Fruit fly (Drosophila melanogaster) whole organism, embryonic: ENCODE results near the gene GCS2beta.
A peak's percentile ranks its signal among the peaks of the same experiment; 100 is the strongest.

ENCODE experiments used
- Atf-2 ChIP-seq: fragments of 200-800 bp; sonication (Bioruptor generic); optimal IDR thresholded peaks from 2 replicates; lab custom pipeline; 2016; ENCODE audit warnings: missing biosample characterization, missing genetic modification characterization
- BtbVII ChIP-seq: fragments of 200-800 bp; sonication (Bioruptor generic); optimal IDR thresholded peaks from 3 replicates; lab custom pipeline; 2017; ENCODE audit warnings: missing biosample characterization, mild to moderate bottlenecking, missing genetic modification characterization
- CG11093 ChIP-seq: fragments of 200-800 bp; sonication (Bioruptor generic); IDR thresholded peaks from 3 replicates; pipeline ENCODE4 v1.3.6; 2022; ENCODE audit warnings: missing biosample characterization, missing genetic modification characterization
- CG11504 ChIP-seq: fragments of 200-800 bp; sonication (Bioruptor generic); optimal IDR thresholded peaks from 3 replicates; lab custom pipeline; 2019; ENCODE audit warnings: missing biosample characterization, mild to moderate bottlenecking, missing genetic modification characterization, moderate library complexity
- CG12155 ChIP-seq: fragments of 200-800 bp; sonication (Bioruptor generic); optimal IDR thresholded peaks from 3 replicates; lab custom pipeline; 2016; ENCODE audit warnings: missing biosample characterization, missing genetic modification characterization
- CG12219 ChIP-seq: fragments of 200-800 bp; sonication (Bioruptor generic); optimal IDR thresholded peaks from 3 replicates; lab custom pipeline; 2018; ENCODE audit warnings: missing biosample characterization, mild to moderate bottlenecking, missing genetic modification characterization
- CG12769 ChIP-seq: fragments of 200-800 bp; sonication (Bioruptor generic); optimal IDR thresholded peaks from 2 replicates; lab custom pipeline; 2019; ENCODE audit warnings: missing biosample characterization, mild to moderate bottlenecking, missing genetic modification characterization, moderate library complexity
- CG13123 ChIP-seq: fragments of 200-800 bp; sonication (Bioruptor generic); optimal IDR thresholded peaks from 2 replicates; lab custom pipeline; 2016; ENCODE audit warnings: missing biosample characterization, missing genetic modification characterization
- CG13624 ChIP-seq: fragments of 200-800 bp; sonication (Bioruptor generic); optimal IDR thresholded peaks from 2 replicates; lab custom pipeline; 2016; ENCODE audit warnings: missing biosample characterization, missing genetic modification characterization
- CG14014 ChIP-seq: fragments of 200-800 bp; sonication (Bioruptor generic); IDR thresholded peaks from 2 replicates; pipeline ENCODE4 v1.3.6; 2022; ENCODE audit warnings: missing biosample characterization, missing genetic modification characterization
- CG15601 ChIP-seq: fragments of 200-800 bp; sonication (Bioruptor generic); optimal IDR thresholded peaks from 3 replicates; lab custom pipeline; 2019; ENCODE audit warnings: missing biosample characterization, mild to moderate bottlenecking, missing genetic modification characterization, moderate library complexity
- CG17568 ChIP-seq: fragments of 200-800 bp; sonication (Bioruptor generic); optimal IDR thresholded peaks from 2 replicates; lab custom pipeline; 2018; ENCODE audit warnings: missing biosample characterization, mild to moderate bottlenecking, missing genetic modification characterization, moderate library complexity
- CG2712 ChIP-seq: fragments of 200-800 bp; optimal IDR thresholded peaks from 3 replicates; lab custom pipeline; 2019; ENCODE audit warnings: missing biosample characterization, mild to moderate bottlenecking, missing genetic modification characterization, moderate library complexity
- CG3847 ChIP-seq: fragments of 200-800 bp; sonication (Bioruptor generic); IDR thresholded peaks from 2 replicates; pipeline ENCODE4 v1.3.6; 2022; ENCODE audit warnings: missing biosample characterization, missing genetic modification characterization
- CG43689 ChIP-seq: fragments of 200-800 bp; sonication (Bioruptor generic); IDR thresholded peaks from 2 replicates; pipeline ENCODE4 v1.3.6; 2022; ENCODE audit warnings: missing biosample characterization, missing genetic modification characterization
- CG7556 ChIP-seq: fragments of 200-800 bp; sonication (Bioruptor generic); optimal IDR thresholded peaks from 2 replicates; lab custom pipeline; 2017; ENCODE audit warnings: missing biosample characterization, mild to moderate bottlenecking, missing genetic modification characterization
- CG8944 ChIP-seq: fragments of 200-800 bp; sonication (Bioruptor generic); optimal IDR thresholded peaks from 3 replicates; lab custom pipeline; 2016; ENCODE audit warnings: missing biosample characterization, missing genetic modification characterization
- CG9797 ChIP-seq: fragments of 200-800 bp; sonication (Bioruptor generic); optimal IDR thresholded peaks from 3 replicates; lab custom pipeline; 2018; ENCODE audit warnings: missing biosample characterization, mild to moderate bottlenecking, missing genetic modification characterization
- CG9817 ChIP-seq: fragments of 200-800 bp; sonication (Bioruptor generic); optimal IDR thresholded peaks from 2 replicates; lab custom pipeline; 2018; ENCODE audit warnings: missing biosample characterization, mild to moderate bottlenecking, missing genetic modification characterization, moderate library complexity
- D ChIP-seq, 2 experiments: fragments of 200-800 bp in 1 of 2; fragments of >200 bp in 1 of 2; sonication (Bioruptor generic) in 1 of 2; optimal IDR thresholded peaks; 2 replicates in 1 of 2; 3 replicates in 1 of 2; lab custom pipeline; 2017; ENCODE audit warnings: mild to moderate bottlenecking in 1 of 2, missing biosample characterization in 1 of 2, missing genetic modification characterization in 1 of 2, missing genetic modification reagents in 1 of 2
- D19A ChIP-seq: fragments of 200-800 bp; optimal IDR thresholded peaks from 3 replicates; lab custom pipeline; 2019; ENCODE audit warnings: missing biosample characterization, mild to moderate bottlenecking, missing genetic modification characterization, moderate library complexity
- Dad ChIP-seq: fragments of 200-800 bp; sonication (Bioruptor generic); optimal IDR thresholded peaks from 3 replicates; lab custom pipeline; 2016; ENCODE audit warnings: missing biosample characterization, missing genetic modification characterization
- Dbx ChIP-seq: fragments of 200-800 bp; sonication (Bioruptor generic); IDR thresholded peaks from 3 replicates; pipeline ENCODE4 v1.3.6; 2022; ENCODE audit warnings: missing biosample characterization, missing genetic modification characterization
- Dip3 ChIP-seq: fragments of 200-800 bp; sonication (Bioruptor generic); optimal IDR thresholded peaks from 3 replicates; lab custom pipeline; 2016; ENCODE audit warnings: missing biosample characterization, missing genetic modification characterization
- Fer2 ChIP-seq: fragments of 200-800 bp; sonication (Bioruptor generic); optimal IDR thresholded peaks from 2 replicates; lab custom pipeline; 2018; ENCODE audit warnings: missing biosample characterization, mild to moderate bottlenecking, missing genetic modification characterization, moderate library complexity
- Hand ChIP-seq: fragments of 200-800 bp; sonication (Bioruptor generic); optimal IDR thresholded peaks from 2 replicates; lab custom pipeline; 2017; ENCODE audit warnings: mild to moderate bottlenecking, missing biosample characterization, missing genetic modification reagents, missing genetic modification characterization
- HmgZ ChIP-seq: fragments of 200-800 bp; sonication (Bioruptor generic); optimal IDR thresholded peaks from 2 replicates; lab custom pipeline; 2018; ENCODE audit warnings: missing biosample characterization, mild to moderate bottlenecking, missing genetic modification characterization
- Hmx ChIP-seq: fragments of 200-800 bp; sonication (Bioruptor generic); optimal IDR thresholded peaks from 2 replicates; lab custom pipeline; 2016; ENCODE audit warnings: missing biosample characterization, missing genetic modification characterization
- Hsf ChIP-seq: fragments of 200-800 bp; sonication (Bioruptor generic); optimal IDR thresholded peaks from 3 replicates; lab custom pipeline; 2016; ENCODE audit warnings: missing biosample characterization, missing genetic modification characterization
- Lpt ChIP-seq: fragments of >200 bp; optimal IDR thresholded peaks from 2 replicates; lab custom pipeline; 2018; ENCODE audit warnings: missing biosample characterization, missing genetic modification characterization
- Ptx1 ChIP-seq: fragments of 200-800 bp; sonication (Bioruptor generic); IDR thresholded peaks from 2 replicates; pipeline ENCODE4 v1.3.6; 2022; ENCODE audit warnings: missing biosample characterization, missing genetic modification characterization
- Sox100B ChIP-seq: fragments of 200-800 bp; sonication (Bioruptor generic); optimal IDR thresholded peaks from 3 replicates; lab custom pipeline; 2018; ENCODE audit warnings: missing biosample characterization, mild to moderate bottlenecking, missing genetic modification characterization
- Ssrp ChIP-seq: fragments of 200-800 bp; sonication (Bioruptor generic); optimal IDR thresholded peaks from 2 replicates; lab custom pipeline; 2018; ENCODE audit warnings: missing biosample characterization, mild to moderate bottlenecking, missing genetic modification characterization, moderate library complexity
- ara ChIP-seq: fragments of 200-800 bp; sonication (Bioruptor generic); IDR thresholded peaks from 2 replicates; pipeline ENCODE4 v1.3.6; 2022; ENCODE audit warnings: missing biosample characterization, missing genetic modification characterization
- bab2 ChIP-seq: fragments of 200-800 bp; sonication (Bioruptor generic); optimal IDR thresholded peaks from 2 replicates; lab custom pipeline; 2016; ENCODE audit warnings: missing biosample characterization, missing genetic modification characterization
- chn ChIP-seq: fragments of 200-800 bp; sonication (Bioruptor generic); optimal IDR thresholded peaks from 2 replicates; lab custom pipeline; 2016; ENCODE audit warnings: missing biosample characterization, missing genetic modification characterization
- eyg ChIP-seq: fragments of 200-800 bp; sonication (Bioruptor generic); optimal IDR thresholded peaks from 3 replicates; lab custom pipeline; 2016; ENCODE audit warnings: missing biosample characterization, missing genetic modification characterization
- gem ChIP-seq: fragments of 200-800 bp; sonication (Bioruptor generic); optimal IDR thresholded peaks from 2 replicates; lab custom pipeline; 2019; ENCODE audit warnings: missing biosample characterization, mild to moderate bottlenecking, missing genetic modification characterization, moderate library complexity
- her ChIP-seq: fragments of 200-800 bp; sonication (Bioruptor generic); optimal IDR thresholded peaks from 2 replicates; lab custom pipeline; 2016; ENCODE audit warnings: missing biosample characterization, missing genetic modification characterization
- kay ChIP-seq: fragments of 200-800 bp; sonication (Bioruptor generic); optimal IDR thresholded peaks from 2 replicates; lab custom pipeline; 2016; ENCODE audit warnings: missing biosample characterization, missing genetic modification characterization
- klu ChIP-seq: fragments of 200-800 bp; sonication (Bioruptor generic); IDR thresholded peaks from 2 replicates; pipeline ENCODE4 v1.3.6; 2022; ENCODE audit warnings: missing biosample characterization, missing genetic modification characterization
- odd ChIP-seq: fragments of 200-800 bp; sonication (Bioruptor generic); optimal IDR thresholded peaks from 2 replicates; lab custom pipeline; 2017; ENCODE audit warnings: missing biosample characterization, mild to moderate bottlenecking, missing genetic modification characterization
- pnt ChIP-seq: fragments of 200-800 bp; sonication (Bioruptor generic); optimal IDR thresholded peaks from 3 replicates; lab custom pipeline; 2016; ENCODE audit warnings: missing biosample characterization, missing genetic modification characterization
- schlank ChIP-seq: fragments of 200-800 bp; sonication (Bioruptor generic); optimal IDR thresholded peaks from 2 replicates; lab custom pipeline; 2018; ENCODE audit warnings: missing biosample characterization, mild to moderate bottlenecking, missing genetic modification characterization
- slp2 ChIP-seq: fragments of 200-800 bp; sonication (Bioruptor generic); optimal IDR thresholded peaks from 2 replicates; lab custom pipeline; 2016; ENCODE audit warnings: missing biosample characterization, missing genetic modification characterization
- sob ChIP-seq: fragments of 200-800 bp; sonication (Bioruptor generic); IDR thresholded peaks from 2 replicates; pipeline ENCODE4 v1.3.6; 2022; ENCODE audit warnings: missing biosample characterization, missing genetic modification characterization
- trem ChIP-seq: fragments of 200-800 bp; optimal IDR thresholded peaks from 3 replicates; lab custom pipeline; 2019; ENCODE audit warnings: missing biosample characterization, mild to moderate bottlenecking, missing genetic modification characterization, moderate library complexity
- z ChIP-seq: fragments of 200-800 bp; sonication (Bioruptor generic); IDR thresholded peaks from 3 replicates; pipeline ENCODE4 v1.3.6; 2022; ENCODE audit warnings: missing biosample characterization, missing genetic modification characterization

The GCS2beta gene

DNA sequence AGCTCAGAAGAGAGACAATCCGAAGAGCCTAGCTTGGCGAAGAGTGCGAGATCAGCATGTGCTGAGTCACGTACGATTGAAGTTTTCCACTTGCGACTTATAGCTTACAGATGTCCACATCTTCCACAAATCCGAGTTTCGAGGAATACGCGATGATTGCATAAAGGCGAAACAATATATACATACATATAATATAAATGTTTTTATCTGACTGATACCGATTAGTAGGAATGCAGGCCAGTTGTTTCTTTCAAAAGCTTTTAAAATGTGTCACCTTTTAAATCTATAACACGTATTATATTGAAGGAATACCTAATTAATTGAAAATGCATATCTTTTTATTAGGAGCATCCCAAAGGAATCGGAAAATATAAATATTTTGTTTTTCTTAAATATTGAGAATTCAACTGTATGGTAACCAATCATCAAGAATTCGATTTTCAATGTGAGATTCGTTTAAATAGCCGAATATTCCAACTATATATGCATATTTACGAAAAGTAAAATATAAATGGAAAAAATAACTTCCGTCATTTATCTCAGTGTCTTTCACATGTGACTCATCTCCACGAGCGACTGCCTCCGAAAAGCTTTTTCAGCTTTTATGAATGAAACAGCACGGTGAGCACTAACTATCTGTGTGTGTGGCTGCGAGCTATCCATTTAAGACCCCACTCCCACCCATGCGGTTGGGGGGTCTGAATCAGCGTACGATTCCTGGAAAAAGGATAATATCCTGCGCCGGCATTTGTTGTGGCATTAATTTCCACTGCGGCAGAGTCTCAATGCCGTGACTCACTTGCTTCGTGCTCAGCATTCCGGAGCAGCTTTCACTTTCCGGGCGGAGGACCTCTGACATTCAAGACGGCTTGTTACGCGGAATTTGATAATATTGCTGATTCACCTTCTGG, 33.3 kb downstream of the GCS2beta start (continued):
- TF ChIP-seq CG13123 (GFP tag; lab: Kevin White, UChicago), result peak; percentile 10
- no peak for TF ChIP-seq z (GFP tag; lab: Robert Waterston, UW)
- peak; percentile 20 for TF ChIP-seq CG12219 (GFP tag; lab: Kevin White, UChicago)
- TF ChIP-seq Fer2, result peak; percentile 18
- TF ChIP-seq HmgZ (tag; lab: Kevin White, UChicago), result peak; percentile 38
- peak; percentile 30; the same call in 1 of the 2 replicates for TF ChIP-seq CG3847 (GFP tag; lab: Robert Waterston, UW)
- TF ChIP-seq trem (tag; lab: Kevin White, UChicago), result peak; percentile 19
- TF ChIP-seq CG2712 (tag; lab: Kevin White, UChicago), result peak; percentile 72
- peak; percentile 46 for TF ChIP-seq Dip3 (GFP tag; lab: Kevin White, UChicago)
- TF ChIP-seq Hsf (GFP tag; lab: Kevin White, UChicago), result peak; percentile 37
- TF ChIP-seq eyg (GFP tag; lab: Kevin White, UChicago), result peak; percentile 32
- no peak for TF ChIP-seq CG8944 (GFP tag; lab: Kevin White, UChicago)
- peak; percentile 50 for TF ChIP-seq Hmx (GFP tag; lab: Kevin White, UChicago)
- peak; percentile 53 for TF ChIP-seq CG9817
- TF ChIP-seq CG12155, result peak; percentile 64
- peak; percentile 97 for TF ChIP-seq kay (GFP tag; lab: Kevin White, UChicago)
- peak; percentile 38 for TF ChIP-seq odd (GFP tag; lab: Kevin White, UChicago)
- peak; percentile 20 for TF ChIP-seq CG15601 (tag; lab: Kevin White, UChicago)
- TF ChIP-seq CG13624, result peak; percentile 11
- peak; percentile 5 for TF ChIP-seq slp2 (GFP tag; lab: Kevin White, UChicago)
- TF ChIP-seq bab2 (GFP tag; lab: Kevin White, UChicago), result peak; percentile 40
- no peak for TF ChIP-seq ara
- 0 out of 3 replicates have a peak, but pooled peaks have one; percentile 52 for TF ChIP-seq Dbx (GFP tag; lab: Robert Waterston, UW)
- peak; percentile 50; the same call in 1 of the 2 replicates for TF ChIP-seq sob (GFP tag; lab: Robert Waterston, UW)
- no peak for TF ChIP-seq CG43689 (GFP tag; lab: Robert Waterston, UW)
- TF ChIP-seq D (optimal IDR thresholded peaks at IDR 0.05; lab: Kevin White, UChicago), result no peak
- peak; percentile 40 for TF ChIP-seq D (GFP tag; optimal IDR thresholded peaks at IDR 0.05; lab: Kevin White, UChicago)
- peak; percentile 50 for TF ChIP-seq BtbVII (GFP tag; lab: Kevin White, UChicago)
- TF ChIP-seq Atf-2 (GFP tag; lab: Kevin White, UChicago), result no peak
- TF ChIP-seq Sox100B (GFP tag; lab: Kevin White, UChicago), result peak; percentile 77
- peak; percentile 65; the same call in 1 of the 2 replicates for TF ChIP-seq Ptx1 (GFP tag; lab: Robert Waterston, UW)
- TF ChIP-seq schlank, result peak; percentile 21
- no peak for TF ChIP-seq chn (GFP tag; lab: Kevin White, UChicago)
- TF ChIP-seq Hand (GFP tag; lab: Kevin White, UChicago), result peak; percentile 5
- peak; percentile 80 for TF ChIP-seq CG11504 (tag; lab: Kevin White, UChicago)
- TF ChIP-seq pnt (GFP tag; lab: Kevin White, UChicago), result peak; percentile 4
- 0 out of 3 replicates have a peak, but pooled peaks have one; percentile 18 for TF ChIP-seq CG11093 (GFP tag; lab: Robert Waterston, UW)
- TF ChIP-seq CG17568 (GFP tag; lab: Kevin White, UChicago), result peak; percentile 22
- TF ChIP-seq CG14014 (GFP tag; lab: Robert Waterston, UW), result 0 out of 2 replicates have a peak, but pooled peaks have one; percentile 50
- TF ChIP-seq Lpt (GFP tag; lab: Kevin White, UChicago), result no peak
- peak; percentile 54 for TF ChIP-seq CG12769 (tag; lab: Kevin White, UChicago)
- no peak; the same call in 1 of the 2 replicates for TF ChIP-seq klu (GFP tag; lab: Robert Waterston, UW)
- no peak for TF ChIP-seq her (GFP tag; lab: Kevin White, UChicago)
- TF ChIP-seq Ssrp, result no peak
- TF ChIP-seq D19A (tag; lab: Kevin White, UChicago), result peak; percentile 57
- TF ChIP-seq gem (tag; lab: Kevin White, UChicago), result peak; percentile 83
- TF ChIP-seq Dad (GFP tag; lab: Kevin White, UChicago), result no peak
- no peak for TF ChIP-seq CG9797 (GFP tag; lab: Kevin White, UChicago)
- peak; percentile 77 for TF ChIP-seq CG7556
